Worm (Caenorhabditis elegans): ENCODE measurements around the gene F21C10.1.

DNA sequence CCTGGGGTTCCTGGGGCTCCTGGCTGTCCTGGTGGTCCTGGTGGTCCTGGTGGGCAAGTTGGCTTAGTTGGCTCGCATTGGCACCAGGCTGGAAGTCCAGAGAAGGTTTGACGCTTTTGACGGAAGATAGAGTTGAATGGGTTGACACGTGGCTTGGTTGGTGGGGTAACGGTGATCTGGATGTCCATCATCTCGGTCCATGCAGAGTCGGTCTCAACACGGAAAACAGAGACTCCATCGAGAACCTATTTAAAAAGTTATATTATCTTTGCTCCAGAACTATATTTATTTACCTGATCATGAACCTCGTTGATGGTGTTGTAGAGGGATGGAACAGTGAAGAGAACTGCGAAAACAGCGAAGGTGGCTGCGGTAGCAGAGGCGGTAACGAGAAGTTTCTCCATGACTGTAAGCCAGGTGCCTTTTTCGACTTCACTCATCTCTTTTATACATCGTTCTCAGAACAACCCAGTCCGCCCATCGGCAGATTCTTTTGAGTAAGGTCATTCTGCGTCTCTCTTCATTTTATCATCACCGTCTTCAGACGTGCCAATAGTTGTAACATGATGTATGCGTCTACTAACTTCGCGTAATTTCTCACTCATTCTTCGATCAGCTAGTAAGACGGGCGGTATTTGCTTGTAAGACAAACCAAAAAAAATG, 28.2 kb downstream of the F21C10.1 start, which contains the start of gene col-144:
- TF ChIP-seq nhr-237 (tag; optimal IDR thresholded peaks at IDR 0.05): no peak
- no peak for TF ChIP-seq nhr-77 (tag; optimal IDR thresholded peaks at IDR 0.05)
- TF ChIP-seq fos-1 (tag; optimal IDR thresholded peaks at IDR 0.05): no peak
- TF ChIP-seq skn-1 (tag; optimal IDR thresholded peaks at IDR 0.05): no peak
- no peak for TF ChIP-seq unc-62 (GFP tag; optimal IDR thresholded peaks at IDR 0.05)
- TF ChIP-seq elt-2 (tag; optimal IDR thresholded peaks at IDR 0.05): no peak
- no peak for TF ChIP-seq ztf-11 (tag; optimal IDR thresholded peaks at IDR 0.05)
- TF ChIP-seq unc-39 (tag; optimal IDR thresholded peaks at IDR 0.05): no peak
- no peak for TF ChIP-seq nhr-11 (tag; optimal IDR thresholded peaks at IDR 0.05)
- TF ChIP-seq egl-27 (tag; optimal IDR thresholded peaks at IDR 0.05): no peak
- peak; percentile 17 for TF ChIP-seq nfya-1 (tag; optimal IDR thresholded peaks at IDR 0.05; ENCODE audit: insufficient read depth)
- no peak for TF ChIP-seq pqm-1 (tag; optimal IDR thresholded peaks at IDR 0.05)
- no peak for TF ChIP-seq fkh-10 (GFP tag; optimal IDR thresholded peaks at IDR 0.05)
- TF ChIP-seq ama-1 (optimal IDR thresholded peaks at IDR 0.05): peak; percentile 73

Data from whole organism, L3 larva.